Fruit fly (Drosophila melanogaster): ENCODE measurements around the gene CG44215.

The CG44215 gene

dm6 chr3R:14122347-14122812, 31.9 kb downstream of the CG44215 start, which contains the start of the genes Abi and twf (continued):
- TF ChIP-seq CG15479 (GFP tag; optimal IDR thresholded peaks at IDR 0.05) (no peak), unpg (GFP tag; optimal IDR thresholded peaks at IDR 0.05) (peak; percentile 59), CG11085 (GFP tag; IDR thresholded peaks at IDR 0.05) (no peak), CG3995 (GFP tag; optimal IDR thresholded peaks at IDR 0.05) (peak; percentile 61), C15 (GFP tag; IDR thresholded peaks at IDR 0.05) (no peak), salm (tag; optimal IDR thresholded peaks at IDR 0.05) (peak; percentile 15), CG8924 (tag; optimal IDR thresholded peaks at IDR 0.05) (peak; percentile 24), CG2199 (GFP tag; IDR thresholded peaks at IDR 0.05) (no peak), prd (optimal IDR thresholded peaks at IDR 0.05) (no peak), prd (GFP tag; IDR thresholded peaks at IDR 0.05) (peak; percentile 76), dati (GFP tag; IDR thresholded peaks at IDR 0.05) (no peak), sqz (GFP tag; optimal IDR thresholded peaks at IDR 0.05) (no peak), ara (GFP tag; IDR thresholded peaks at IDR 0.05) (peak; percentile 25; the same call in 1 of the 2 replicates), Dp (GFP tag; optimal IDR thresholded peaks at IDR 0.05) (peak; percentile 15), disco-r (GFP tag; optimal IDR thresholded peaks at IDR 0.05) (no peak), CG10366 (GFP tag; IDR thresholded peaks at IDR 0.05) (peak; percentile 52), CG8359 (GFP tag; optimal IDR thresholded peaks at IDR 0.05; ENCODE audit: borderline replicate concordance) (no peak), CG4854 (GFP tag; optimal IDR thresholded peaks at IDR 0.05) (peak; percentile 35), ind (GFP tag; optimal IDR thresholded peaks at IDR 0.05) (peak; percentile 74), CG1233 (GFP tag; optimal IDR thresholded peaks at IDR 0.05) (no peak), CG13424 (tag; optimal IDR thresholded peaks at IDR 0.05) (peak; percentile 67), Poxn (GFP tag; IDR thresholded peaks at IDR 0.05) (no peak), ash1 (GFP tag; optimal IDR thresholded peaks at IDR 0.05) (no peak), sna (GFP tag; IDR thresholded peaks at IDR 0.05; ENCODE audit: partially characterized antibody) (no peak), chn (GFP tag; optimal IDR thresholded peaks at IDR 0.05) (peak; percentile 71), gro (GFP tag; optimal IDR thresholded peaks at IDR 0.05) (peak; percentile 42), mam (GFP tag; optimal IDR thresholded peaks at IDR 0.05) (peak; percentile 73), CG34422 (GFP tag; IDR thresholded peaks at IDR 0.05) (peak; percentile 60; the same call in 1 of the 3 replicates), tna (GFP tag; IDR thresholded peaks at IDR 0.05; ENCODE audit: partially characterized antibody) (no peak), CG2712 (tag; optimal IDR thresholded peaks at IDR 0.05) (peak; percentile 74), CG12299 (tag; optimal IDR thresholded peaks at IDR 0.05) (peak; percentile 20), D19A (tag; optimal IDR thresholded peaks at IDR 0.05) (no peak), fd96Cb (tag; optimal IDR thresholded peaks at IDR 0.05) (peak; percentile 30), klu (GFP tag; IDR thresholded peaks at IDR 0.05) (peak; percentile 46; the same call in 1 of the 2 replicates), gcm (GFP tag; optimal IDR thresholded peaks at IDR 0.05) (peak; percentile 47), CG1529 (GFP tag; optimal IDR thresholded peaks at IDR 0.05) (peak; percentile 4), CG18262 (tag; optimal IDR thresholded peaks at IDR 0.05) (peak; percentile 58), CG6854 (GFP tag; optimal IDR thresholded peaks at IDR 0.05) (no peak), CG13894 (tag; optimal IDR thresholded peaks at IDR 0.05) (peak; percentile 54), grau (tag; optimal IDR thresholded peaks at IDR 0.05) (peak; percentile 57), CG11504 (tag; optimal IDR thresholded peaks at IDR 0.05) (peak; percentile 74), lola (GFP tag; optimal IDR thresholded peaks at IDR 0.05) (peak in 1 of 3 experiments; percentile 63), CG11696 (GFP tag; IDR thresholded peaks at IDR 0.05) (no peak), CG32767 (GFP tag; IDR thresholded peaks at IDR 0.05) (no peak), emc (GFP tag; optimal IDR thresholded peaks at IDR 0.05) (peak; percentile 20), Abd-B (GFP tag; optimal IDR thresholded peaks at IDR 0.05) (peak; percentile 49), phol (tag; optimal IDR thresholded peaks at IDR 0.05) (peak; percentile 77), CG4820 (GFP tag; optimal IDR thresholded peaks at IDR 0.05) (peak; percentile 73), CG31365 (tag; optimal IDR thresholded peaks at IDR 0.05) (no peak), CG15073 (GFP tag; optimal IDR thresholded peaks at IDR 0.05) (no peak)

All from whole organism, embryonic.